Fruit fly (Drosophila melanogaster) whole organism, pupa: ENCODE results near the gene CG12535.

Experiments
- CG12605 ChIP-seq: fragments of 200-800 bp; sonication (Bioruptor generic); IDR thresholded peaks from 2 replicates; pipeline ENCODE4 v1.3.6; 2022; ENCODE audit warnings: missing biosample characterization, missing genetic modification characterization
- CG14655 ChIP-seq: fragments of 200-800 bp; sonication (Bioruptor generic); optimal IDR thresholded peaks from 3 replicates; lab custom pipeline; 2017; ENCODE audit warnings: mild to moderate bottlenecking, missing biosample characterization, missing genetic modification reagents, missing genetic modification characterization
- CG17806 ChIP-seq: fragments of 200-800 bp; sonication (Bioruptor generic); optimal IDR thresholded peaks from 2 replicates; lab custom pipeline; 2018; ENCODE audit warnings: missing biosample characterization, mild to moderate bottlenecking, missing genetic modification characterization, moderate library complexity
- CG34367 ChIP-seq: fragments of 200-800 bp; sonication (Bioruptor generic); optimal IDR thresholded peaks from 2 replicates; lab custom pipeline; 2018; ENCODE audit warnings: missing biosample characterization, mild to moderate bottlenecking, missing genetic modification characterization
- CG8159 ChIP-seq: fragments of 200-800 bp; sonication (Bioruptor generic); optimal IDR thresholded peaks from 3 replicates; lab custom pipeline; 2018; ENCODE audit warnings: missing biosample characterization, mild to moderate bottlenecking, missing genetic modification characterization, moderate library complexity
- D1 ChIP-seq: fragments of 200-800 bp; sonication (Bioruptor generic); optimal IDR thresholded peaks from 2 replicates; lab custom pipeline; 2018; ENCODE audit warnings: missing biosample characterization, mild to moderate bottlenecking, missing genetic modification characterization, moderate library complexity
- Pif1A ChIP-seq: fragments of 200-800 bp; sonication (Bioruptor generic); optimal IDR thresholded peaks from 3 replicates; lab custom pipeline; 2016; ENCODE audit warnings: missing biosample characterization, missing genetic modification characterization
- Pif1B ChIP-seq: fragments of 200-800 bp; sonication (Bioruptor generic); optimal IDR thresholded peaks from 3 replicates; lab custom pipeline; 2016; ENCODE audit warnings: missing biosample characterization, missing genetic modification characterization
- gl ChIP-seq: fragments of 200-800 bp; sonication (Bioruptor generic); optimal IDR thresholded peaks from 2 replicates; lab custom pipeline; 2018; ENCODE audit warnings: missing biosample characterization, mild to moderate bottlenecking, missing genetic modification characterization

DNA sequence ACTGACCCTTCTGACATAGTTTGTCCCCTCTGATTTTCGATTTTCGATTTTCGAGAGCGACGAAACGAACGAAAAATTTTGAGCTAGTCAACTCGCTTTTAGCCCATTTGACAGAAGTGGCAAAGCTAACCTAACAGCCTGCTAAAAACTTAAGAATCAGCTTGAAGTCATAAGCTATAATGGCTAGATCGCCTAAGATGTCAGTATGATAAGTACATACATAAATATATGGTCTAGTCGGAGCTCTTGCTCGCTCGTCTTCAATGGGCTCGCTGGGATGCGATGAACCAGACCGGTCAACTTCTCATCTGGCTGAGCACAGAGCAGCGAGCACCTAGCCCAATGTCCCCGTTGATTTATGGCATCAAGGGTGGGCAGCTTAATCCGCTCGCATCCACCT lies 13.0 kb downstream of the CG12535 start, which contains the start of gene CG14269:
- no peak for TF ChIP-seq D1 (tag; lab: Kevin White, UChicago)
- no peak for TF ChIP-seq CG17806 (tag; lab: Kevin White, UChicago)
- no peak for TF ChIP-seq CG8159 (tag; lab: Kevin White, UChicago)
- no peak for TF ChIP-seq Pif1A (GFP tag; lab: Kevin White, UChicago)
- TF ChIP-seq CG12605, result no peak
- TF ChIP-seq gl, result no peak
- no peak for TF ChIP-seq CG34367 (tag; lab: Kevin White, UChicago)
- TF ChIP-seq Pif1B (GFP tag; lab: Kevin White, UChicago), result no peak
- TF ChIP-seq CG14655 (GFP tag; lab: Kevin White, UChicago), result no peak
